Worm (Caenorhabditis elegans): ENCODE measurements around the gene mab-9.

Gene mab-9

DNA sequence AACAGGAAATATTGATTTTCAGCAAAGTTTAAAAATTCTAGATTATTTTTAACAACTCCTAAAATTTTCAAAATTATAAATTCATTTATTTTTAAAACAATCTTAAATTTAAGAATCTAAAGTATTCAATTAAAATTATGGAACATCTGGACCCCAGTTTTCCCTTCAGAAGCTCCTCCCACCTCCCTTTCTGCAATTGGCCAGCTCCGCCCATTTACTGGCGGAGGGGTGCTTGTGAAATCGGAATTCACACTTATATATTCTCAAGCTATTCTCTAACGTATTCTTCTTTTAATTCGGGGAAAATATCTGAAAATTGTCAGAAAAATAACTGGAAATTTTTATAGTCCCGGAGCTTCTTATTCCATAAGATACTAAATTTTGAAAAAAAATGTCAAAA is at the start of gene mab-9:
TSS of gene mab-9 (plus strand) at position 260 of the 400 bp plus-strand sequence.
- TF ChIP-seq dao-5 (tag; optimal IDR thresholded peaks at IDR 0.05) (no peak), him-1 (tag; optimal IDR thresholded peaks at IDR 0.05) (no peak), W03F9.2 (tag; optimal IDR thresholded peaks at IDR 0.05) (no peak)

ce11 chrII:467265-467664 is 48.6 kb upstream of the mab-9 start, which contains the start of gene nfyb-1:
nfyb-1 (minus strand) TSS chrII:467365.
- TF ChIP-seq dao-5 (tag; optimal IDR thresholded peaks at IDR 0.05): no peak
- TF ChIP-seq him-1 (tag; optimal IDR thresholded peaks at IDR 0.05): no peak
- no peak for TF ChIP-seq W03F9.2 (tag; optimal IDR thresholded peaks at IDR 0.05)

DNA sequence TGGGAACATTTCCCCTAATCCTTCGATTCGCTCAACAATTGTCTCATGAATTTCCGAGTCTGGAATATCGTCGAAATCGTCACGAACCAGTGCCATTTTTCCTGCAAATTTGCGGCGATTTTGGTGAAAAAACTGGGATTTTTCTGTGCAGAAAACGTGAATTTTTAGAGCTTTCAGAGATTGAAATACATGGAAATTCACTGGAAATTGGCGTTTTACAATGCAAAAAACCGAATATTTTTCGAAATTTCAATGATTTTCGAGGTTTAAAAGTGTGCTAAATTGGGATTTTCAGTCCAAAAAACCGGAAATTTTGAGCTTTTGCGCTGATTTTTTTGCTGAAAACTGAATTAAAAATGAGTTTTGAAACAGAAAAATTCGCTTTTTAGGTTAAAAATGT is 45.4 kb upstream of the mab-9 start, which contains the start of gene tomm-22:
TSS of gene tomm-22 (minus strand) at position 101 of the 400 bp plus-strand sequence.
- TF ChIP-seq him-1 (tag; optimal IDR thresholded peaks at IDR 0.05): no peak
- TF ChIP-seq dao-5 (tag; optimal IDR thresholded peaks at IDR 0.05): no peak
- no peak for TF ChIP-seq W03F9.2 (tag; optimal IDR thresholded peaks at IDR 0.05)

DNA sequence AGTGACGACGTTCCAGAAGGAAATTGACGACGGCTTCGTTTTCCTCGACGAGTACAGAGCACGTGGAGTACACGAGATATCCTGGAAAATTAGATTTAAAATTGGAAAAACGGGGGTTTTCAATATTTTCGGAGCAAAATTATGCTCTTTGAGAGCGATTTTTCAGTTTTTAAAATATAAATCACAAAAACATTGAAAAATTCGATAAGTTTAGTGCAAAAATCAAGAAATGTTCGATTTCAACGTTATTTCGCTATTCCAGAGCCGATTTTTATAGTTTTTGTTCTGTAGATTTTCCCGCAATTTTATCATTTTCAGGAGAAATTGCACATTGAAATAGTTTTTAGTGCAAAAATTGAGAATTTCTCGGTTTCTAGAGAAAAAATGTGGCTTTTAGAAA is 42.6 kb upstream of the mab-9 start, which contains the start of gene W07E6.5:
TSS of gene W07E6.5 (plus strand) at position 301 of the 400 bp plus-strand sequence.
- TF ChIP-seq him-1 (tag; optimal IDR thresholded peaks at IDR 0.05) (no peak), W03F9.2 (tag; optimal IDR thresholded peaks at IDR 0.05) (no peak), dao-5 (tag; optimal IDR thresholded peaks at IDR 0.05) (no peak)

DNA sequence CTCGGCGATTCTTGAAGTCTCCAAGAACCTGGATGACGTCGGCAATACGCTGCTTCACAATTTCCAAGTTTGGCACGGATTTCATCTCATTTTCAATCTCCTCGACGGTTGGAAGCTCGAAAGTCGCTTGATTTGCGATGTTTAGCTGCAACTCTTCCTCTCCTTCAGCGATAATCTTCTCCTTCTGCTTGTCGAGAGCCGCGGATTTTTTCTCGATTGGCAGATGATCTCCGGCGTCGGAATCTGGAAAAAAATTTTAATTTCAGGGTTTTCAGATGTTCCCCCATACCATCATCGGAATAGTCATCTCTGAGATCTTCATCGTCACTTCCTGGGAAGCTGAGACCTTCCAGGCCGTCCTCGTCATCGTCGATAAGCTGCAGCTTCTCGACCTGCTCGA is 40.5 kb upstream of the mab-9 start:
- TF ChIP-seq W03F9.2 (tag; optimal IDR thresholded peaks at IDR 0.05) (no peak), dao-5 (tag; optimal IDR thresholded peaks at IDR 0.05) (no peak), him-1 (tag; optimal IDR thresholded peaks at IDR 0.05) (no peak)

ce11 chrII:475890-476420 is 39.9 kb upstream of the mab-9 start, which contains the start of gene nsun-1:
nsun-1 (minus strand) TSS chrII:475940.
- peak; percentile 35 for TF ChIP-seq W03F9.2 (tag; optimal IDR thresholded peaks at IDR 0.05)
- TF ChIP-seq him-1 (tag; optimal IDR thresholded peaks at IDR 0.05): no peak

DNA sequence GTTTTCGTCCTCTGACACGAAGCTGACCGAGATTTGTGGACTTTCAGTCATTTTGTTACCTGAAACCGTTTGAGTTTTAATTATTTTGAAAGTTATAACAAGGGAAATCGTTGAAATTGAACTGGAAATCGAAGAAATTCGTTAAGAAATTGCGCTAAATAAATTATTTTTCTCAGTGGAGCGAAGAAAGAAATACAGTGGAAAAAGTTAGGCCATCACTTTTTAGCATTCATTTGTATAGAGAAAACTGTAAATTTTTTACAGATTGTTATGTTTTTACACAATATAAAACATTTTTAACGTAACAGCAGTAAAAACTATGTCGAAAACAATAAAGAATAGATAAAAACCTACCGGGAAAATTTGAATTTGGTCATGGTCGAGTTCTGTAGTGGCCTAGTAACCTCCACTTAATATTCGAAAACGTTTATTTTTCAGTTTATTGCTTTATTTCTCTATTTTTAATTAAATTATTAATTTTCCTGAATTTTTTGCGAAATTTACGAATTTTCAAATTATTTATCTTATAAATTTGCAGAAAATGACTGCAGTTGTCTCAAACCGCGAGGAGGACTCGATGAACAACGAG is 31.4 kb upstream of the mab-9 start, which contains the start of the genes gldi-1 and prp-21:
TSS of gene gldi-1 (minus strand) at position 51 of the 589 bp plus-strand sequence.
TSS of gene prp-21 (plus strand) at position 539 of the 589 bp plus-strand sequence.
- TF ChIP-seq him-1 (tag; optimal IDR thresholded peaks at IDR 0.05) (no peak), W03F9.2 (tag; optimal IDR thresholded peaks at IDR 0.05) (peak; percentile 83), dao-5 (tag; optimal IDR thresholded peaks at IDR 0.05) (no peak)

DNA sequence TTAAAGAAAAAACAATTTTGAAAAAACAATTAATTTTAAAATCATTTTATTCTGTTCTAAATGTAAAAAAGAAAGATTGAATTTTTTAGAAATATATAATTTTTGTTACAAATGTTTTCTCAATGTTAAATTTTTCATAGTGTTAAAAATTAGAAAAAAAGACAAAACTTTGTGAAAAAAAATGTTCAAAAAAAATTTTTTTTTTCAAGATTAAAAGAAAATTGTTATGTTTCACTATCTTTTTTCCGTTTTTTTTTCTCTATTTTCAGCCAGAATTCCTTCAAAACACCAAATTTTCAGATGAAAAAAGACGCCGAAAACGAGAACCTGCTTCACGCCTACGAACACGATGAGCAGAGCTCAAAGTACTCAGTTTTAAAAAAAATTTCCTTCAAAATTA is 20.7 kb upstream of the mab-9 start, which contains the start of gene sms-5:
TSS of gene sms-5 (plus strand) at position 301 of the 400 bp plus-strand sequence.
- TF ChIP-seq him-1 (tag; optimal IDR thresholded peaks at IDR 0.05): no peak
- TF ChIP-seq W03F9.2 (tag; optimal IDR thresholded peaks at IDR 0.05): no peak
- no peak for TF ChIP-seq dao-5 (tag; optimal IDR thresholded peaks at IDR 0.05)

DNA sequence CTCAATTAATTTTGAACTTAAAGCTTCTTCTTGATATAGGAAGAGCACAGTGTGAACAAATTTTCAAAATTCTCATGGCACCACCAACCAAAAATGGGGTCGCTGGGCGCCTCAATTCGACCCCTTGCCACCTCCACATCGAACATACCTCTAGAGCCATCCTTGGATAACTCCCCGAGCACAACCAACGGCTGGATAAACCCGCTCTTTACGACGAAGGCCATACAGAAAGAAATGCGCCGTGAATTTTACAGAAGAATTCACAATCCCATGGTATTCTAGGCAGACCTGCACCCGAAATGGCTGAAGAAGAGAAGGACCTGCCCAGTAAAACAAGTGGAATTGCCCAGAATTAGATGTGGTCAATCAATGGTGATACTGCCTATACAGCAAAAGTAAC is 13.2 kb upstream of the mab-9 start:
- TF ChIP-seq dao-5 (tag; optimal IDR thresholded peaks at IDR 0.05): no peak
- no peak for TF ChIP-seq him-1 (tag; optimal IDR thresholded peaks at IDR 0.05)
- no peak for TF ChIP-seq W03F9.2 (tag; optimal IDR thresholded peaks at IDR 0.05)

DNA sequence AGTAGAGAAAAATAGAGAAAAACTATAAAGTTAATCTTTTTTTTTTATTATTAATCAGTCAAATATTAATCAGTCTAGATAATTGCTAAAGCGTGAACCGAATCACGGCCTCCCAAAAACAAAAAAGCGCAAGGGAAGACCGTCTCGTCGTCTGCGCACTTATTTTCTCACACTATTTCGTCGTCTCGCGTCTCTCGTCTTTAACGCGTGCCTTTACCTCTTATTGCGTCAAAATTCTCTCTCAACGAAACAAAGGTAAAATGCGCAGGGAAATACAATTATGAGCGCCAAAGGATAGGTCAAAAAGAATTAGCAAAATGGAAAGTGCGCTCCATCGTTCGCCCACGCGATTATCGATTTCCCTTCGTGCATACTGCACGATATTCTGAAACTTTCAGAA is 9.8 kb upstream of the mab-9 start:
- TF ChIP-seq W03F9.2 (tag; optimal IDR thresholded peaks at IDR 0.05) (no peak), him-1 (tag; optimal IDR thresholded peaks at IDR 0.05) (no peak), dao-5 (tag; optimal IDR thresholded peaks at IDR 0.05) (no peak)

- no peak for TF ChIP-seq W03F9.2 (tag; optimal IDR thresholded peaks at IDR 0.05)
- TF ChIP-seq him-1 (tag; optimal IDR thresholded peaks at IDR 0.05): no peak
- TF ChIP-seq dao-5 (tag; optimal IDR thresholded peaks at IDR 0.05): no peak
Observed at ce11 chrII:508603-509002, 7.2 kb upstream of the mab-9 start.

ce11 chrII:509230-509629 is 6.6 kb upstream of the mab-9 start, which contains the start of gene srh-105:
srh-105 (minus strand) TSS chrII:509330.
- no peak for TF ChIP-seq dao-5 (tag; optimal IDR thresholded peaks at IDR 0.05)
- no peak for TF ChIP-seq him-1 (tag; optimal IDR thresholded peaks at IDR 0.05)
- no peak for TF ChIP-seq W03F9.2 (tag; optimal IDR thresholded peaks at IDR 0.05)

- TF ChIP-seq W03F9.2 (tag; optimal IDR thresholded peaks at IDR 0.05): no peak
- no peak for TF ChIP-seq him-1 (tag; optimal IDR thresholded peaks at IDR 0.05)
- TF ChIP-seq dao-5 (tag; optimal IDR thresholded peaks at IDR 0.05): no peak
Observed at ce11 chrII:511968-512367, 3.9 kb upstream of the mab-9 start.

DNA sequence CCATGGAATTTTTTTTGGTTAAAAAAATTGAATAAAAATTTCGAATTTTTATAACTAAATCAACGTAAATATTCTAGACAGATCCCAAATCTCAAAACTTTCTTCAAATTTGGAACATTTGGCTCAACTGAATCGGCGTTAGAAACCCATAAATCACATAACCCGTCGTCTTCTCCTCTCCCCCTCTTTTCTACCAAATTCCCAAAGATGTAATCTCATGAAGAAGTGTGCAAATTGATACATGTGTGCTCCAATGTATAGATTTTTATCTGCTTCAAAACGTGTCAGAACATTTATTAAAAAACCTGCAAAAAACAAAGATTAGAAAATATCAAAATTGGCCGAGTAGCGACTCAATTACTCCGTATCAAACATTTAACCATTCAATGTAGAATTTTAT is 3.2 kb upstream of the mab-9 start:
- no peak for TF ChIP-seq W03F9.2 (tag; optimal IDR thresholded peaks at IDR 0.05)
- TF ChIP-seq dao-5 (tag; optimal IDR thresholded peaks at IDR 0.05): no peak
- TF ChIP-seq him-1 (tag; optimal IDR thresholded peaks at IDR 0.05): no peak

Measured in whole organism, L4/young adult.